Fruit fly (Drosophila melanogaster) whole organism, embryonic: Measurements from ENCODE around the gene CG7377.

Experiments
- Adf1 ChIP-seq: fragments of 200-800 bp; sonication (Bioruptor generic); IDR thresholded peaks from 2 replicates; pipeline ENCODE4 v1.3.6; 2022; ENCODE audit warnings: missing biosample characterization, missing genetic modification characterization
- Blimp-1 ChIP-seq: fragments of 200-800 bp; sonication (Bioruptor generic); optimal IDR thresholded peaks from 3 replicates; lab custom pipeline; 2018; ENCODE audit warnings: missing biosample characterization, missing genetic modification characterization, mild to moderate bottlenecking, moderate library complexity, missing genetic modification reagents
- CG10147 ChIP-seq: fragments of 200-800 bp; sonication (Bioruptor generic); optimal IDR thresholded peaks from 2 replicates; lab custom pipeline; 2019; ENCODE audit warnings: missing biosample characterization, mild to moderate bottlenecking, missing genetic modification characterization, moderate library complexity
- CG11456 ChIP-seq: fragments of 200-800 bp; sonication (Bioruptor generic); IDR thresholded peaks from 3 replicates; pipeline ENCODE4 v1.3.6; 2022; ENCODE audit warnings: missing biosample characterization, missing genetic modification characterization
- CG12071 ChIP-seq: fragments of 200-800 bp; sonication (Bioruptor generic); optimal IDR thresholded peaks from 3 replicates; lab custom pipeline; 2018; ENCODE audit warnings: missing biosample characterization, mild to moderate bottlenecking, missing genetic modification characterization
- CG13424 ChIP-seq: fragments of 200-800 bp; sonication (Bioruptor generic); optimal IDR thresholded peaks from 2 replicates; lab custom pipeline; 2019; ENCODE audit warnings: missing biosample characterization, mild to moderate bottlenecking, missing genetic modification characterization, moderate library complexity
- CG15011 ChIP-seq: fragments of 200-800 bp; sonication (Bioruptor generic); optimal IDR thresholded peaks from 3 replicates; lab custom pipeline; 2018; ENCODE audit warnings: missing biosample characterization, mild to moderate bottlenecking, missing genetic modification characterization
- CG15696 ChIP-seq: fragments of 200-800 bp; sonication (Bioruptor generic); optimal IDR thresholded peaks from 2 replicates; lab custom pipeline; 2019; ENCODE audit warnings: missing biosample characterization, mild to moderate bottlenecking, missing genetic modification characterization, moderate library complexity
- CG17829 ChIP-seq: fragments of 200-800 bp; optimal IDR thresholded peaks from 2 replicates; lab custom pipeline; 2019; ENCODE audit warnings: missing biosample characterization, mild to moderate bottlenecking, missing genetic modification characterization, moderate library complexity
- CG17912 ChIP-seq: fragments of 200-800 bp; sonication (Bioruptor generic); optimal IDR thresholded peaks from 2 replicates; lab custom pipeline; 2018; ENCODE audit warnings: missing biosample characterization, mild to moderate bottlenecking, missing genetic modification characterization
- CG18599 ChIP-seq: fragments of 200-800 bp; sonication (Bioruptor generic); optimal IDR thresholded peaks from 3 replicates; lab custom pipeline; 2017; ENCODE audit warnings: missing biosample characterization, missing genetic modification characterization, mild to moderate bottlenecking, moderate library complexity, missing genetic modification reagents
- CG30403 ChIP-seq: fragments of 200-800 bp; sonication (Bioruptor generic); optimal IDR thresholded peaks from 3 replicates; lab custom pipeline; 2016; ENCODE audit warnings: missing biosample characterization, missing genetic modification characterization
- CG34224 ChIP-seq: fragments of 200-800 bp; sonication (Bioruptor generic); IDR thresholded peaks from 3 replicates; pipeline ENCODE4 v1.3.6; 2022; ENCODE audit warnings: missing biosample characterization, missing genetic modification characterization; ENCODE audit not compliant: partially characterized antibody
- CG3847 ChIP-seq: fragments of 200-800 bp; sonication (Bioruptor generic); IDR thresholded peaks from 2 replicates; pipeline ENCODE4 v1.3.6; 2022; ENCODE audit warnings: missing biosample characterization, missing genetic modification characterization
- CG4360 ChIP-seq: fragments of 200-800 bp; sonication (Bioruptor generic); IDR thresholded peaks from 2 replicates; pipeline ENCODE4 v1.3.6; 2022; ENCODE audit warnings: missing biosample characterization, missing genetic modification characterization
- CG7372 ChIP-seq: fragments of 200-800 bp; sonication (Bioruptor generic); IDR thresholded peaks from 2 replicates; pipeline ENCODE4 v1.3.6; 2022; ENCODE audit warnings: missing biosample characterization, missing genetic modification characterization
- CG8388 ChIP-seq: fragments of 200-800 bp; sonication (Bioruptor generic); optimal IDR thresholded peaks from 2 replicates; lab custom pipeline; 2019; ENCODE audit warnings: missing biosample characterization, mild to moderate bottlenecking, missing genetic modification characterization, moderate library complexity
- CTCF ChIP-seq: fragments of 200-800 bp; sonication (Bioruptor generic); optimal IDR thresholded peaks from 2 replicates; lab custom pipeline; 2017; ENCODE audit warnings: missing biosample characterization, mild to moderate bottlenecking, missing genetic modification characterization, moderate library complexity
- Drgx ChIP-seq: fragments of 200-800 bp; sonication (Bioruptor generic); IDR thresholded peaks from 2 replicates; pipeline ENCODE4 v1.3.6; 2022; ENCODE audit warnings: missing biosample characterization, missing genetic modification characterization
- Eip74EF ChIP-seq, 2 experiments: fragments of 200-800 bp in 1 of 2; fragments of >200 bp in 1 of 2; sonication (Bioruptor generic) in 1 of 2; optimal IDR thresholded peaks; 2 replicates each; lab custom pipeline; 2017 to 2019; ENCODE audit warnings: missing biosample characterization in 2 of 2, missing genetic modification characterization in 2 of 2, mild to moderate bottlenecking in 1 of 2, moderate library complexity in 1 of 2
- Hr51 ChIP-seq, 2 experiments: fragments of 200-800 bp; sonication (Bioruptor generic); optimal IDR thresholded peaks; 2 replicates in 1 of 2; 3 replicates in 1 of 2; lab custom pipeline; 2016 to 2018; ENCODE audit warnings: missing biosample characterization in 2 of 2, missing genetic modification characterization in 2 of 2, mild to moderate bottlenecking in 1 of 2, moderate library complexity in 1 of 2
- Hr78 ChIP-seq, 2 experiments: fragments of 200-800 bp in 1 of 2; fragments of >200 bp in 1 of 2; sonication (Bioruptor generic) in 1 of 2; optimal IDR thresholded peaks; 2 replicates each; lab custom pipeline; 2017 to 2019; ENCODE audit warnings: missing biosample characterization in 2 of 2, missing genetic modification characterization in 2 of 2, mild to moderate bottlenecking in 1 of 2, moderate library complexity in 1 of 2
- Trl ChIP-seq, 3 experiments: fragments of >200 bp in 2 of 3; fragments of 200-800 bp in 1 of 3; sonication (Bioruptor generic) in 1 of 3; optimal IDR thresholded peaks; 2 replicates in 1 of 3; 3 replicates in 2 of 3; lab custom pipeline; 2016 to 2017; ENCODE audit warnings: missing biosample characterization in 1 of 3, missing genetic modification characterization in 1 of 3
- ara ChIP-seq: fragments of 200-800 bp; sonication (Bioruptor generic); IDR thresholded peaks from 2 replicates; pipeline ENCODE4 v1.3.6; 2022; ENCODE audit warnings: missing biosample characterization, missing genetic modification characterization
- bcd ChIP-seq: fragments of 200-800 bp; sonication (Bioruptor generic); optimal IDR thresholded peaks from 2 replicates; lab custom pipeline; 2017; ENCODE audit warnings: missing biosample characterization, mild to moderate bottlenecking, missing genetic modification characterization
- cg ChIP-seq: fragments of 200-800 bp; sonication (Bioruptor generic); optimal IDR thresholded peaks from 3 replicates; lab custom pipeline; 2019; ENCODE audit warnings: missing biosample characterization, mild to moderate bottlenecking, missing genetic modification characterization, moderate library complexity
- chinmo ChIP-seq: fragments of 200-800 bp; sonication (Bioruptor generic); IDR thresholded peaks from 4 replicates; pipeline ENCODE4 v1.3.6; 2022; ENCODE audit warnings: missing biosample characterization, missing genetic modification characterization; ENCODE audit not compliant: partially characterized antibody
- croc ChIP-seq: fragments of 200-800 bp; sonication (Bioruptor generic); conservative IDR thresholded peaks from 3 replicates; pipeline ENCODE4 v1.3.6; 2022; ENCODE audit warnings: missing biosample characterization, missing genetic modification characterization
- crol ChIP-seq: fragments of 200-800 bp; sonication (Bioruptor generic); IDR thresholded peaks from 2 replicates; pipeline ENCODE4 v1.3.6; 2022; ENCODE audit warnings: missing biosample characterization, missing genetic modification characterization
- danr ChIP-seq: fragments of 200-800 bp; sonication (Bioruptor generic); IDR thresholded peaks from 2 replicates; pipeline ENCODE4 v1.3.6; 2022; ENCODE audit warnings: missing biosample characterization, missing genetic modification characterization
- disco-r ChIP-seq: fragments of 200-800 bp; sonication (Bioruptor generic); optimal IDR thresholded peaks from 2 replicates; lab custom pipeline; 2016; ENCODE audit warnings: missing biosample characterization, missing genetic modification characterization
- ems ChIP-seq: fragments of 200-800 bp; sonication (Bioruptor generic); optimal IDR thresholded peaks from 3 replicates; lab custom pipeline; 2016; ENCODE audit warnings: missing biosample characterization, missing genetic modification characterization
- insv ChIP-seq, 2 experiments: fragments of 200-800 bp; sonication (Bioruptor generic); optimal IDR thresholded peaks; 3 replicates each; lab custom pipeline; 2016 to 2018; ENCODE audit warnings: missing biosample characterization in 2 of 2, missing genetic modification characterization in 2 of 2
- kah ChIP-seq: fragments of 200-800 bp; sonication (Bioruptor generic); optimal IDR thresholded peaks from 2 replicates; lab custom pipeline; 2018; ENCODE audit warnings: missing biosample characterization, mild to moderate bottlenecking, missing genetic modification characterization
- kni ChIP-seq: fragments of 200-800 bp; sonication (Bioruptor generic); optimal IDR thresholded peaks from 3 replicates; lab custom pipeline; 2017; ENCODE audit warnings: mild to moderate bottlenecking, missing biosample characterization, missing genetic modification reagents, missing genetic modification characterization
- lab ChIP-seq: fragments of 200-800 bp; sonication (Bioruptor generic); optimal IDR thresholded peaks from 3 replicates; lab custom pipeline; 2017; ENCODE audit warnings: missing biosample characterization, missing genetic modification characterization, mild to moderate bottlenecking, moderate library complexity, missing genetic modification reagents
- lmd ChIP-seq: fragments of 200-800 bp; sonication (Bioruptor generic); IDR thresholded peaks from 2 replicates; pipeline ENCODE4 v1.3.6; 2022; ENCODE audit warnings: missing biosample characterization, missing genetic modification characterization
- lov ChIP-seq, 2 experiments: fragments of 200-800 bp in 1 of 2; fragments of >200 bp in 1 of 2; sonication (Bioruptor generic) in 1 of 2; IDR thresholded peaks in 1 of 2; optimal IDR thresholded peaks in 1 of 2; 2 replicates in 1 of 2; 3 replicates in 1 of 2; pipeline versions ENCODE4 v1.3.6 to Lab custom; 2017 to 2022; ENCODE audit warnings: missing biosample characterization in 1 of 2, missing genetic modification characterization in 1 of 2
- nom ChIP-seq: fragments of 200-800 bp; sonication (Bioruptor generic); optimal IDR thresholded peaks from 2 replicates; lab custom pipeline; 2017; ENCODE audit warnings: missing biosample characterization, missing genetic modification characterization, mild to moderate bottlenecking, moderate library complexity, missing genetic modification reagents
- onecut ChIP-seq: fragments of 200-800 bp; sonication (Bioruptor generic); IDR thresholded peaks from 2 replicates; pipeline ENCODE4 v1.3.6; 2022; ENCODE audit warnings: missing biosample characterization, missing genetic modification characterization
- pan ChIP-seq, 4 experiments: fragments of >200 bp in 3 of 4; fragments of 200-800 bp in 1 of 4; sonication (Bioruptor generic) in 1 of 4; optimal IDR thresholded peaks in 3 of 4; IDR thresholded peaks in 1 of 4; 2 replicates each; pipeline versions ENCODE4 v1.3.6 to Lab custom; 2017 to 2022; ENCODE audit warnings: missing biosample characterization in 2 of 4, missing genetic modification characterization in 2 of 4, mixed read lengths in 1 of 4
- pros ChIP-seq: fragments of 200-800 bp; sonication (Bioruptor generic); optimal IDR thresholded peaks from 3 replicates; lab custom pipeline; 2019; ENCODE audit warnings: missing biosample characterization, mild to moderate bottlenecking, missing genetic modification characterization, moderate library complexity
- scrt ChIP-seq: fragments of 200-800 bp; sonication (Bioruptor generic); optimal IDR thresholded peaks from 2 replicates; lab custom pipeline; 2018; ENCODE audit warnings: missing biosample characterization, mild to moderate bottlenecking, missing genetic modification characterization, moderate library complexity
- sens ChIP-seq: fragments of 200-800 bp; sonication (Bioruptor generic); peaks from one replicate; lab custom pipeline; 2016; ENCODE audit warnings: missing biosample characterization, missing genetic modification characterization
- seq ChIP-seq: fragments of 200-800 bp; sonication (Bioruptor generic); IDR thresholded peaks from 2 replicates; pipeline ENCODE4 v1.3.6; 2022; ENCODE audit warnings: missing biosample characterization, missing genetic modification characterization
- unpg ChIP-seq: fragments of 200-800 bp; sonication (Bioruptor generic); optimal IDR thresholded peaks from 3 replicates; lab custom pipeline; 2018; ENCODE audit warnings: missing biosample characterization, mild to moderate bottlenecking, missing genetic modification characterization, moderate library complexity
- vfl ChIP-seq: fragments of 200-800 bp; sonication (Bioruptor generic); optimal IDR thresholded peaks from 2 replicates; lab custom pipeline; 2016; ENCODE audit warnings: missing biosample characterization, missing genetic modification characterization
- z ChIP-seq: fragments of 200-800 bp; sonication (Bioruptor generic); IDR thresholded peaks from 3 replicates; pipeline ENCODE4 v1.3.6; 2022; ENCODE audit warnings: missing biosample characterization, missing genetic modification characterization

The CG7377 gene

DNA sequence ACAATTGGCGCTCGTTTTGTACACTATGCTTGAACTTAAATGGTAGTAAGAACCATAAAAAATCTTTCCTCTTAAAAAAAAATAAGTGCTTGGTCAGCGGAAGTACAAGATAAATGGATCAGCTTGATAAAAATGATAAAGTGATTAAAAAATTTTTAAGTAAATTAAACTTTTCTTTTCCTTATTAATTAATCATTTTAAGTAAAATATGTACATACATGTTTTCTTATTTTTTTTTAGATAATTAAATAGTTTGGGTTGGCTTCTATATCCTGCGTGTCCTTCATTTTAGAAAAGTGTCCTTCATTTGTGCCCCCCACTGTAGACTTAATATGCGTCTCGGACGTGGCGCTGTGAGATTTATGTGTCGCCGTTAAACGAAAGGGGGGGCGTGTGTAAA, 32.9 kb upstream of the CG7377 start (continued):
- TF ChIP-seq Eip74EF (GFP tag; optimal IDR thresholded peaks at IDR 0.05; lab: Kevin White, UChicago) (no peak), CG30403 (peak; percentile 36), CG10147 (GFP tag; lab: Kevin White, UChicago) (peak; percentile 27), CG18599 (peak; percentile 46), lmd (GFP tag; lab: Robert Waterston, UW) (peak; percentile 18; the same call in 1 of the 2 replicates), disco-r (GFP tag; lab: Kevin White, UChicago) (no peak), scrt (peak; percentile 7), CG34224 (GFP tag; lab: Robert Waterston, UW) (no peak), CG3847 (GFP tag; lab: Robert Waterston, UW) (0 out of 2 replicates have a peak, but pooled peaks have one; percentile 13), CG17912 (GFP tag; lab: Kevin White, UChicago) (no peak), CG4360 (GFP tag; lab: Robert Waterston, UW) (no peak), vfl (GFP tag; lab: Kevin White, UChicago) (peak; percentile 33), lab (GFP tag; lab: Kevin White, UChicago) (peak; percentile 54), z (GFP tag; lab: Robert Waterston, UW) (no peak), ara (GFP tag; lab: Robert Waterston, UW) (no peak), CG12071 (no peak), bcd (GFP tag; lab: Kevin White, UChicago) (peak; percentile 32), CG17829 (tag; lab: Kevin White, UChicago) (no peak), CG15696 (no peak), CG13424 (tag; lab: Kevin White, UChicago) (no peak), Hr51 (GFP tag; optimal IDR thresholded peaks at IDR 0.05; lab: Kevin White, UChicago) (peak in 1 of 2 experiments; percentile 38), croc (GFP tag; lab: Robert Waterston, UW) (no peak), pan (optimal IDR thresholded peaks at IDR 0.05; lab: Kevin White, UChicago) (no peak), pan (GFP tag; optimal IDR thresholded peaks at IDR 0.05 in 1 of 2, IDR thresholded peaks at IDR 0.05 in 1 of 2) (peak in 1 of 2 experiments; percentile 20), CG15011 (GFP tag; lab: Kevin White, UChicago) (peak; percentile 41), unpg (peak; percentile 5), Adf1 (GFP tag; lab: Robert Waterston, UW) (no peak), CG8388 (GFP tag; lab: Kevin White, UChicago) (peak; percentile 24)

DNA sequence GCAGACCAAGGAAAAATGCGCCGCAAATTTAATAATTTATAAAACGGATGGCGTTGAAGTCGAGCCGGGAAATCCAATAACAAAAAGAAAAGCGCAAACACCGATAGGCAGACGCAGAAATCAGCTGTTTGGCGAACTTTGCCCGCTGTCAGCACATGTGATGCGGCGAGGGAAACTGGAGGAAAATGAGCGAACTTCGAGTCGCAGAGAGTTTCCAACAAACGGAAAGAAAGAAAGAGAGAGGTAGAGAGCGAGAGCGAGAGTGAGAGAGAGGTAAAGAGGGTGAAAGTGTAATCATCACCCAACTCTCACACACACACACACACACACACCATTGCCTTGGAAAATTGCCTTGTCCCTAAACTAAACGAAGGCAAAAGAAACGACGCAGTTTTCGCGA, 32.3 kb upstream of the CG7377 start:
- peak; percentile 57 for TF ChIP-seq Drgx (GFP tag; lab: Robert Waterston, UW)
- peak; percentile 13 for TF ChIP-seq CG17829 (tag; lab: Kevin White, UChicago)
- TF ChIP-seq kni (GFP tag; lab: Kevin White, UChicago) = peak; percentile 0
- no peak for TF ChIP-seq CG7372 (GFP tag; lab: Robert Waterston, UW)
- TF ChIP-seq pros (GFP tag; lab: Kevin White, UChicago) = peak; percentile 66
- TF ChIP-seq ems (GFP tag; lab: Kevin White, UChicago) = no peak
- TF ChIP-seq CG4360 (GFP tag; lab: Robert Waterston, UW) = 0 out of 2 replicates have a peak, but pooled peaks have one; percentile 16
- TF ChIP-seq seq = peak; percentile 20; the same call in 1 of the 2 replicates
- peak; percentile 76 to 77 for TF ChIP-seq Trl (optimal IDR thresholded peaks at IDR 0.05; lab: Kevin White, UChicago)
- TF ChIP-seq Trl (GFP tag; optimal IDR thresholded peaks at IDR 0.05; lab: Kevin White, UChicago) = no peak
- TF ChIP-seq CTCF = peak; percentile 14
- no peak for TF ChIP-seq lov (optimal IDR thresholded peaks at IDR 0.05; lab: Kevin White, UChicago)
- TF ChIP-seq lov (GFP tag; IDR thresholded peaks at IDR 0.05; lab: Robert Waterston, UW) = 0 out of 3 replicates have a peak, but pooled peaks have one; percentile 27
- TF ChIP-seq chinmo (GFP tag; lab: Robert Waterston, UW) = 0 out of 4 replicates have a peak, but pooled peaks have one; percentile 26
- peak; percentile 80 for TF ChIP-seq cg
- TF ChIP-seq Hr78 (GFP tag; optimal IDR thresholded peaks at IDR 0.05; lab: Kevin White, UChicago) = peak in 1 of 2 experiments; percentile 37
- TF ChIP-seq onecut (GFP tag; lab: Robert Waterston, UW) = 0 out of 2 replicates have a peak, but pooled peaks have one; percentile 11
- peak; percentile 64 for TF ChIP-seq crol (GFP tag; lab: Robert Waterston, UW)
- TF ChIP-seq kah (GFP tag; lab: Kevin White, UChicago) = peak; percentile 12
- TF ChIP-seq nom (GFP tag; lab: Kevin White, UChicago) = peak; percentile 93
- TF ChIP-seq Blimp-1 = peak; percentile 71
- no peak for TF ChIP-seq CG11456
- peak in 1 of 2 experiments; percentile 48 for TF ChIP-seq insv (GFP tag; optimal IDR thresholded peaks at IDR 0.05; lab: Kevin White, UChicago)
- TF ChIP-seq sens = peak; percentile 63
- TF ChIP-seq danr = no peak
